Worm (Caenorhabditis elegans) whole organism, young adult: ENCODE results near the gene C08F1.11.
"Not testable (repeated sequence)": the region's sequence is repeated elsewhere in the genome, so short reads cannot be mapped to it uniquely, and the experiment has no call there.

Experiments used
- B0019.2 ChIP-seq: fragments of 200-800 bp; sonication (Bioruptor generic); conservative IDR thresholded peaks from 2 replicates; pipeline ENCODE4 v1.3.6; 2022; ENCODE audit warnings: missing genetic modification reagents, missing genetic modification characterization, missing compliant biosample characterization
- B0035.1 ChIP-seq: sonication (generic microtip); optimal IDR thresholded peaks from 2 replicates; lab custom pipeline; 2016; ENCODE audit warnings: missing genetic modification characterization, mild to moderate bottlenecking, missing compliant biosample characterization, missing genotype, missing genetic modification reagents
- B0261.1 ChIP-seq: sonication (generic microtip); optimal IDR thresholded peaks from 2 replicates; lab custom pipeline; 2016; ENCODE audit warnings: mild to moderate bottlenecking, missing genetic modification characterization, moderate library complexity, missing compliant biosample characterization
- B0336.3 ChIP-seq: fragments of 200-800 bp; sonication (Bioruptor generic); IDR thresholded peaks from 2 replicates; pipeline ENCODE4 v1.3.6; 2022; ENCODE audit warnings: missing genetic modification characterization, missing compliant biosample characterization
- F23B12.7 ChIP-seq: sonication (generic microtip); optimal IDR thresholded peaks from 2 replicates; lab custom pipeline; 2017; ENCODE audit warnings: missing genetic modification characterization, mild to moderate bottlenecking, missing compliant biosample characterization, antibody characterized with exemption, moderate library complexity; ENCODE audit not compliant: insufficient read depth
- F57C9.4 ChIP-seq: sonication (generic microtip); optimal IDR thresholded peaks from 2 replicates; lab custom pipeline; 2017; ENCODE audit warnings: mild to moderate bottlenecking, missing genetic modification characterization, missing compliant biosample characterization
- K12H6.12 ChIP-seq: fragments of 200-800 bp; sonication (Bioruptor generic); optimal IDR thresholded peaks from 2 replicates; lab custom pipeline; 2018; ENCODE audit warnings: mild to moderate bottlenecking, missing genetic modification characterization, missing compliant biosample characterization
- Y53F4B.3 ChIP-seq: fragments of 200-800 bp; sonication (Bioruptor generic); IDR thresholded peaks from 2 replicates; pipeline ENCODE4 v1.3.6; 2022; ENCODE audit warnings: missing genetic modification reagents, missing genetic modification characterization, missing compliant biosample characterization
- Y53G8AR.9 ChIP-seq: fragments of 200-800 bp; sonication (Bioruptor generic); conservative IDR thresholded peaks from 2 replicates; pipeline ENCODE4 v1.3.6; 2022; ENCODE audit warnings: missing genetic modification reagents, missing genetic modification characterization, missing compliant biosample characterization
- ZK185.1 ChIP-seq: sonication (generic microtip); optimal IDR thresholded peaks from 2 replicates; lab custom pipeline; 2016; ENCODE audit warnings: mild to moderate bottlenecking, missing genetic modification characterization, missing compliant biosample characterization; ENCODE audit not compliant: poor library complexity, severe bottlenecking
- aptf-2 ChIP-seq: fragments of 200-800 bp; sonication (Bioruptor generic); conservative IDR thresholded peaks from 2 replicates; pipeline ENCODE4 v1.3.6; 2022; ENCODE audit warnings: missing genetic modification reagents, missing genetic modification characterization, missing compliant biosample characterization
- dox-1 ChIP-seq: fragments of 200-800 bp; sonication (Bioruptor generic); IDR thresholded peaks from 2 replicates; pipeline ENCODE4 v1.3.6; 2022; ENCODE audit warnings: missing genetic modification reagents, missing genetic modification characterization, missing compliant biosample characterization
- efl-1 ChIP-seq: fragments of 150-350 bp; optimal IDR thresholded peaks from 2 replicates; lab custom pipeline; 2014; ENCODE audit warnings: missing biosample characterization, missing genetic modification reagents, missing genetic modification characterization
- egl-18 ChIP-seq: fragments of 200-800 bp; sonication (Bioruptor generic); IDR thresholded peaks from 2 replicates; pipeline ENCODE4 v1.3.6; 2022; ENCODE audit warnings: missing genetic modification reagents, missing genetic modification characterization, missing compliant biosample characterization
- egrh-3 ChIP-seq: fragments of 200-800 bp; sonication (Bioruptor generic); IDR thresholded peaks from 2 replicates; pipeline ENCODE4 v1.3.6; 2022; ENCODE audit warnings: missing genetic modification reagents, missing genetic modification characterization, missing compliant biosample characterization
- him-1 ChIP-seq: sonication (generic microtip); optimal IDR thresholded peaks from 2 replicates; lab custom pipeline; 2016; ENCODE audit warnings: missing genotype, missing genetic modification reagents, missing genetic modification characterization, missing compliant biosample characterization
- lir-1 ChIP-seq: fragments of 200-800 bp; sonication (Bioruptor generic); conservative IDR thresholded peaks from 2 replicates; pipeline ENCODE4 v1.3.6; 2022; ENCODE audit warnings: missing genetic modification reagents, missing genetic modification characterization, missing compliant biosample characterization
- madf-8 ChIP-seq: fragments of 200-800 bp; sonication (Bioruptor generic); conservative IDR thresholded peaks from 2 replicates; pipeline ENCODE4 v1.3.6; 2022; ENCODE audit warnings: missing genetic modification reagents, missing genetic modification characterization, missing compliant biosample characterization
- mcd-1 ChIP-seq: fragments of 200-800 bp; sonication (Bioruptor generic); IDR thresholded peaks from 2 replicates; pipeline ENCODE4 v1.3.6; 2022; ENCODE audit warnings: missing genetic modification reagents, missing genetic modification characterization, missing compliant biosample characterization
- mel-28 ChIP-seq: sonication (generic microtip); optimal IDR thresholded peaks from 2 replicates; lab custom pipeline; 2016; ENCODE audit warnings: borderline replicate concordance, mild to moderate bottlenecking, missing genetic modification characterization, missing compliant biosample characterization
- nfyb-1 ChIP-seq: fragments of 200-800 bp; sonication (Bioruptor generic); IDR thresholded peaks from 2 replicates; pipeline ENCODE4 v1.3.6; 2022; ENCODE audit warnings: missing genetic modification reagents, missing genetic modification characterization, missing compliant biosample characterization
- nhr-27 ChIP-seq: fragments of 200-800 bp; sonication (Bioruptor generic); optimal IDR thresholded peaks from 2 replicates; lab custom pipeline; 2018; ENCODE audit warnings: mild to moderate bottlenecking, missing genetic modification characterization, moderate library complexity, missing compliant biosample characterization
- nhr-80 ChIP-seq: sonication (generic microtip); optimal IDR thresholded peaks from 2 replicates; lab custom pipeline; 2016; ENCODE audit warnings: missing genetic modification characterization, missing compliant biosample characterization
- nhr-90 ChIP-seq: sonication (generic microtip); optimal IDR thresholded peaks from 2 replicates; lab custom pipeline; 2016; ENCODE audit warnings: missing genotype, mild to moderate bottlenecking, missing genetic modification characterization, missing compliant biosample characterization
- pha-4 ChIP-seq: fragments of 150-350 bp; sonication (generic microtip); optimal IDR thresholded peaks from 2 replicates; lab custom pipeline; 2014; ENCODE audit warnings: missing biosample characterization, missing genetic modification reagents, missing genetic modification characterization
- rec-8 ChIP-seq, 2 experiments: sonication (generic microtip); optimal IDR thresholded peaks; 2 replicates each; lab custom pipeline; 2016; ENCODE audit warnings: mild to moderate bottlenecking in 2 of 2, missing genetic modification characterization in 2 of 2, missing genetic modification reagents in 2 of 2, missing genotype in 2 of 2, missing biosample characterization in 1 of 2, missing compliant biosample characterization in 1 of 2, moderate library complexity in 1 of 2
- sea-2 ChIP-seq: fragments of 200-800 bp; sonication (Bioruptor generic); IDR thresholded peaks from 2 replicates; pipeline ENCODE4 v1.3.6; 2022; ENCODE audit warnings: missing genetic modification characterization, missing compliant biosample characterization
- snpc-1.1 ChIP-seq: sonication (generic microtip); optimal IDR thresholded peaks from 2 replicates; lab custom pipeline; 2017; ENCODE audit warnings: missing genetic modification characterization, mild to moderate bottlenecking, missing compliant biosample characterization, antibody characterized with exemption, moderate library complexity, missing genotype, missing genetic modification reagents; ENCODE audit not compliant: insufficient read depth
- snpc-3.4 ChIP-seq: sonication (generic microtip); optimal IDR thresholded peaks from 2 replicates; lab custom pipeline; 2017; ENCODE audit warnings: missing genetic modification characterization, mild to moderate bottlenecking, missing compliant biosample characterization, antibody characterized with exemption, moderate library complexity, missing genotype, missing genetic modification reagents
- sptf-2 ChIP-seq: fragments of 200-800 bp; sonication (Bioruptor generic); optimal IDR thresholded peaks from 2 replicates; lab custom pipeline; 2018; ENCODE audit warnings: mild to moderate bottlenecking, missing genetic modification characterization, missing compliant biosample characterization
- xnd-1 ChIP-seq: sonication (generic microtip); optimal IDR thresholded peaks from 2 replicates; lab custom pipeline; 2016; ENCODE audit warnings: missing genotype, missing genetic modification reagents, missing genetic modification characterization, missing compliant biosample characterization
- zfh-2 ChIP-seq: fragments of 200-800 bp; sonication (Bioruptor generic); conservative IDR thresholded peaks from 2 replicates; pipeline ENCODE4 v1.3.6; 2022; ENCODE audit warnings: missing genetic modification reagents, missing genetic modification characterization, missing compliant biosample characterization
- zim-3 ChIP-seq: sonication (generic microtip); optimal IDR thresholded peaks from 2 replicates; lab custom pipeline; 2017; ENCODE audit warnings: mild to moderate bottlenecking, missing genetic modification characterization, moderate library complexity, missing compliant biosample characterization
- ztf-18 ChIP-seq: sonication (generic microtip); optimal IDR thresholded peaks from 2 replicates; lab custom pipeline; 2016; ENCODE audit warnings: missing genotype, mild to moderate bottlenecking, missing genetic modification characterization, missing compliant biosample characterization
- ztf-26 ChIP-seq: sonication (generic microtip); optimal IDR thresholded peaks from 2 replicates; lab custom pipeline; 2017; ENCODE audit warnings: missing genetic modification characterization, missing compliant biosample characterization
- ztf-3 ChIP-seq: fragments of 200-800 bp; sonication (Bioruptor generic); optimal IDR thresholded peaks from 2 replicates; lab custom pipeline; 2018; ENCODE audit warnings: mild to moderate bottlenecking, missing genetic modification characterization, missing compliant biosample characterization

The C08F1.11 gene

ce11 chrII:1775234-1775633, 9.5 kb downstream of the C08F1.11 start, which contains the start of gene F36H5.14:
F36H5.14 (plus strand) TSS chrII:1775534.
- TF ChIP-seq nhr-80; nhr-90 (tag; lab: Kevin White, UChicago); ztf-18 (tag; lab: Kevin White, UChicago): not testable (repeated sequence)
- TF ChIP-seq, all 124 proteins: peak for 0; not testable (repeated sequence) for 124

DNA sequence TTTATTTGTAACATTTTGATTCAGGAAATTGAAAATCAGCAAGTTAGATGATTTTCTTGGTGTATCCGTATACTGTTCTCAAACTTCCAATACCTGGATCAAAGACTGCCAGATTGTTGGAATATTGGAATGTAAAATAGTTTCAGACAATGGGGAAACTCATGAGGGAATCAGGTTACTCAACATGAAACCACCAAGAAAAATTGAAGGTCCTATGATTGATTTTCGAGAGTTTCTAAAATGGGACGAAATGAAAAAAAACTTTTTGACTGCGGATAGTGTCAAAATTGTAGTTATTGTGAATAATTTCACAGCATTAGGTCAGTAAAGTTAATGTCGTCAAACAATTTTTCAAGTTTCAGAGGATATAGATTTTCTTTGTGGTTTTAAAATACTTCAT, 12.9 kb downstream of the C08F1.11 start, which contains the start of gene math-3:
Gene math-3 (plus strand): TSS at position 301 of the 400 bp plus-strand sequence.
- TF ChIP-seq F57C9.4 (tag; lab: Kevin White, UChicago) = no peak
- no peak for TF ChIP-seq rec-8 (tag; optimal IDR thresholded peaks at IDR 0.05; lab: Kevin White, UChicago)
- TF ChIP-seq nhr-27 (tag; lab: Kevin White, UChicago) = no peak
- no peak for TF ChIP-seq B0019.2 (GFP tag; lab: Robert Waterston, UW)
- TF ChIP-seq egl-18 (GFP tag; lab: Robert Waterston, UW) = no peak
- no peak for TF ChIP-seq snpc-3.4 (tag; lab: Kevin White, UChicago)
- no peak for TF ChIP-seq ztf-26 (tag; lab: Kevin White, UChicago)
- no peak for TF ChIP-seq ZK185.1

DNA sequence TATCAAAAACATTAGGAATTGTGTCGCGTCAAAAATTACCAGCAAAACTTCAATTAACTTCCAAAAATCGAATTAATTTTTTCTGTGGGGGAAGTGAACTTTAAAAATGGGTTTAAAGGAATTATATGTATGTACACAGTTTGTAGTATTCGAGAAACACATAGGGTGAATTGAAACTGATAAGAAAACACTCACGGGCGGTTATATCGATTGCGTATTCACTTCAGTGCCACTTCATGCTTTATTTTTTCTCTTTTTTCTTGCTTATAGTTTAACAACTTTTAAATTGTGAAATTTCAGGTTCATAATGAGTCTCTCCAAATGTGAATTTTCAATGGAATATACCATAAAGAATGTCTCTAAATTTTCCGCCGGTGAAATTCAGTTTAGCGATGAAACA, 13.4 kb downstream of the C08F1.11 start, which contains the start of gene math-26:
Gene math-26 (plus strand): TSS at position 301 of the 400 bp plus-strand sequence.
- TF ChIP-seq Y53G8AR.9 (GFP tag; lab: Robert Waterston, UW); zfh-2; mel-28 (tag; lab: Kevin White, UChicago): not testable (repeated sequence)

DNA sequence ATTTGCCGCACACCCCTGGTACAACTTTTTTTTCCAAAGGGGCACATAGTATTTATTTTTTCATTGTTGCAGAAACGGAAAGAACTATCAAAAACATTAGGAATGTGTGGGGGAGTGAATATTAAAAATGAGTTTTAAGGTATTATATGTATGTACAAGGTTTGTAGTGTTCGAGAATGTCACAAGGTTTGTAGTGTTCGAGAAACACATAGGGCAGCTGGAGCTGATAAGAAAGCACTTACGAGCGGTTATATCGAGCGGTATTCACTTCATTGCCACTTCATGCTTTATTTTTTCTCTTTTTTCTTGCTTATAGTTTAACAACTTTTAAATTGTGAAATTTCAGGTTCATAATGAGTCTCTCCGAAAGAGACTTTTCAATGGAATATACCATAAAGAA, 17.2 kb downstream of the C08F1.11 start:
- 0 out of 2 replicates have a peak, but pooled peaks have one; percentile 14 for TF ChIP-seq dox-1 (GFP tag; lab: Robert Waterston, UW)
- peak; percentile 36 for TF ChIP-seq nhr-80

ce11 chrII:1766715-1767114, 18.0 kb downstream of the C08F1.11 start:
- TF ChIP-seq zim-3 (tag; lab: Kevin White, UChicago) = no peak
- TF ChIP-seq K12H6.12 (tag; lab: Kevin White, UChicago) = no peak
- TF ChIP-seq ztf-26 (tag; lab: Kevin White, UChicago) = no peak
- TF ChIP-seq Y53F4B.3 (GFP tag; lab: Robert Waterston, UW) = no peak
- no peak for TF ChIP-seq F23B12.7
- TF ChIP-seq egrh-3 = no peak
- no peak for TF ChIP-seq madf-8 (GFP tag; lab: Robert Waterston, UW)
- TF ChIP-seq sptf-2 (GFP tag; lab: Kevin White, UChicago) = no peak
- no peak for TF ChIP-seq B0261.1 (tag; lab: Kevin White, UChicago)
- no peak for TF ChIP-seq snpc-1.1
- TF ChIP-seq efl-1 (GFP tag; lab: Kevin White, UChicago) = no peak
- TF ChIP-seq pha-4 = no peak
- TF ChIP-seq mcd-1 (GFP tag; lab: Robert Waterston, UW) = no peak

ce11 chrII:1763072-1763471, 21.6 kb downstream of the C08F1.11 start, which contains the start of gene math-28:
math-28 (plus strand) TSS chrII:1763372.
- TF ChIP-seq K12H6.12 (tag; lab: Kevin White, UChicago) = no peak
- TF ChIP-seq sptf-2 (GFP tag; lab: Kevin White, UChicago) = no peak
- TF ChIP-seq ztf-26 (tag; lab: Kevin White, UChicago) = no peak
- TF ChIP-seq him-1 (tag; lab: Kevin White, UChicago) = no peak
- TF ChIP-seq aptf-2 (GFP tag; lab: Robert Waterston, UW) = no peak
- no peak for TF ChIP-seq lir-1 (GFP tag; lab: Robert Waterston, UW)
- TF ChIP-seq sea-2 (GFP tag; lab: Robert Waterston, UW) = no peak
- no peak for TF ChIP-seq xnd-1
- no peak for TF ChIP-seq B0035.1 (tag; lab: Kevin White, UChicago)
- TF ChIP-seq nfyb-1 (GFP tag; lab: Robert Waterston, UW) = no peak
- no peak for TF ChIP-seq snpc-1.1
- no peak for TF ChIP-seq B0336.3 (GFP tag; lab: Robert Waterston, UW)
- TF ChIP-seq ztf-3 (GFP tag; lab: Kevin White, UChicago) = no peak
